Fruit fly (Drosophila melanogaster): ENCODE measurements around the gene Prx5.

Gene Prx5

DNA sequence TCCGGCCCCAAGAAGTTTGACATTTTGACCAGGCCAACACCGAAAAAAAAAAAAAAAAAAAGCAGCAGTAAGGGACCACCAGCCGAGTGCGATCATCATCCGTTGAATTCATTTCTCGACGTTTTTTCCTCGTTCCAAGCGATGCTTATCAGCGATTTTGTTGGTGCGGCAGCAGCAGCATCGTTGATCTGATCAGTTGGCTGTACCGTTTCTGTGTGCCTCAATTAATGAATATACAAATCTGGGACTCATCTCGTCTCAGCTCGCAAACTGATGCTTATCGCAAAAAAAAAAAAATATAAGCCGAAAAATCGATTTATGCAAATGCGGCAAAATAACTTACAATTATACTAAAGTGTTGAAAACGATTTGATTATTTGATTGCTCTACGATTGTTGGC, 22.2 kb downstream of the Prx5 start:
- TF ChIP-seq ovo (GFP tag; optimal IDR thresholded peaks at IDR 0.05) (no peak), CG7045 (GFP tag; optimal IDR thresholded peaks at IDR 0.05) (no peak), tj (GFP tag; optimal IDR thresholded peaks at IDR 0.05) (no peak), CG11617 (GFP tag; optimal IDR thresholded peaks at IDR 0.05) (no peak), Mnt (GFP tag; optimal IDR thresholded peaks at IDR 0.05) (no peak), CG33017 (tag; optimal IDR thresholded peaks at IDR 0.05) (no peak), toe (GFP tag; optimal IDR thresholded peaks at IDR 0.05) (no peak), bab1 (GFP tag; optimal IDR thresholded peaks at IDR 0.05) (no peak), cic (GFP tag; optimal IDR thresholded peaks at IDR 0.05) (no peak)

DNA sequence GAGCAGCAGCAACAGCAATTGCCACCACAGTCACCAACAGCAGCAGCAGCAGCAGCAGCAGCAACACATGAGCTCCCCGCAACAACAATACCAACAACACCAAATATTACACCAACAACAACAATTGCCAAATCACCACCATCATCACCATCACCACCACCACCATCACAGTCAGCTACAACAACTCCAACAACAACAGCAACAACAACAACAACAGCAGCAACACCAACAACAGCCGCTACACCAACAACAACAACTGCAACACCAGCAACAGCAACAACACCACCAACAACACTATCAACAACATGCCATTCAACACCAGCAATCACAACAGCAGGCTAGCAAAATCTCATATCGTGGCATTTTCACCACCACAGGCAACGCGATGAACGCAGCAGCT, 36.4 kb downstream of the Prx5 start:
- no peak for TF ChIP-seq CG14711 (tag; optimal IDR thresholded peaks at IDR 0.05)
- no peak for TF ChIP-seq pad (GFP tag; optimal IDR thresholded peaks at IDR 0.05)
- no peak for TF ChIP-seq bab1 (GFP tag; optimal IDR thresholded peaks at IDR 0.05)
- no peak for TF ChIP-seq Clk (GFP tag; optimal IDR thresholded peaks at IDR 0.05)
- no peak for TF ChIP-seq tj (GFP tag; optimal IDR thresholded peaks at IDR 0.05)
- TF ChIP-seq CG1620 (GFP tag; optimal IDR thresholded peaks at IDR 0.05) = no peak
- no peak for TF ChIP-seq CG5204 (GFP tag; optimal IDR thresholded peaks at IDR 0.05)
- TF ChIP-seq ovo (GFP tag; optimal IDR thresholded peaks at IDR 0.05) = no peak
- TF ChIP-seq CG33017 (tag; optimal IDR thresholded peaks at IDR 0.05) = no peak
- no peak for TF ChIP-seq CG12768 (GFP tag; optimal IDR thresholded peaks at IDR 0.05)
- TF ChIP-seq CG7045 (GFP tag; optimal IDR thresholded peaks at IDR 0.05) = no peak
- TF ChIP-seq kay (GFP tag; ENCODE audit: borderline replicate concordance) = no peak
- TF ChIP-seq CG7101 (tag; optimal IDR thresholded peaks at IDR 0.05) = no peak
- TF ChIP-seq Hr96 (GFP tag; optimal IDR thresholded peaks at IDR 0.05) = no peak
- TF ChIP-seq Mnt (GFP tag; optimal IDR thresholded peaks at IDR 0.05) = no peak
- TF ChIP-seq cnc (optimal IDR thresholded peaks at IDR 0.05) = no peak

DNA sequence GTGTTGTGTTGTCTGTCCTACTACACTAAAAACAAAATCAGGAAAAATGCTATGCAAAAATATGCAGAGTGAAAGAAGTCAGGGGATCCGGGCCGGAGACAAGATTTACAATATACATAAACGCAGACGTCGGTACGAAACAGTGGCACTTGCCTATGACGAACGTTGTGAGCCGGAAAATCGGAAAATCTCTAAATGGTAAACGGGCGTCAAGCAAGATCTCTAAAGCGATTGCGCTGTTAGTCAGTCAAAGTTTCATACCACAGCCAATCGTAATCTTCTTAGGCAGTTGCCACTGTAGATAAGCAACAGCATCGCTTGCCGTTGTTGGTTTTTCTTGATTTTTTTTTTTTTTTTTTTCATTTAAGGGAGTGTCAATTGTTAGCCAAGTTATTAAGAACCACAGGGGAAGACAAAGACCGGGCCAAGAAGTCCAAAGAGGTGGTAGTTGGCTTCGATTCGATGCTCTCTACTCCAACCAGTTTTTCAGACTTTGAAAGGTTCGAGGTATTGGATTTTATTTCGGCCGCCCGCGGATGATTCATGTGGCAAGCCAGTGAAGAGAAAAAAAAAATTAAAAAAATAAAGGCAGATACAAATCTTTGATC, 41.9 kb downstream of the Prx5 start:
- TF ChIP-seq tj (GFP tag; optimal IDR thresholded peaks at IDR 0.05) (no peak), Hr96 (GFP tag; optimal IDR thresholded peaks at IDR 0.05) (peak; percentile 51), CG7045 (GFP tag; optimal IDR thresholded peaks at IDR 0.05) (peak; percentile 36)

DNA sequence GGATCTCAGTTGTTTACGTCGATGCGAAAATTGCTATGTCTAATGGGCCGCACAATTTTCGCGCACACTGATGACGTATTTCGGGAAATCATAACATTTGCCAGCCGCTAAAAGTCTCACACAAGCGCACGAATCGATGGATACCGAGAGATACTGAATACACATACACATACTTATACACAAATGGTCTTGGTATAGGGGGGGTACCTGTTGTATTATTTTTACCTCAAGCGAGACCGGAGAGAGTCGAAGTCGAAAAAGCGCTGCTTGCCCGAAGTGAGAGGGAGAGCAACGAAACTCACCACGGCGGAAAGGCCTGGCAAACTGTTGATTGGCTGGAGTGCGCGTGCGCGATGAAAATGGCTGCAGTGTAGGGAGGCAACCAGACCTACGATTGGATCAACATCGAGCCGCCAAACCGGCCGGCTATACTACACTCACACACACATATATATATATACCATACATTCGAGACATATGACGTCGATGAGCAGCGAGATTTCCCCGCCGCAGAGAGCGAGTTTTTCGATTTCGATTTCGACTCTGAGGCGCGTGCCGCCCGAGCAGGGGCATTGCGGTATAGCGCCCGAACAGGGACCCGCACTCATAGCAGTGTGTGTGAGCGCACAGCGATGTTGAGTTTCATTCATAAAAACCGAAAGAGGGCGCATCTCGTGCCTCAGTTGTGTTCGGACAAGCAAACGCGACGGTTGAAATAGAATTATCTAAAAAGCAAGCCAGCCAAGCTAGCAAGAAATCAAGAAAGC, 45.5 kb downstream of the Prx5 start:
- TF ChIP-seq CG5204 (GFP tag; optimal IDR thresholded peaks at IDR 0.05) (peak; percentile 2), bab1 (GFP tag; optimal IDR thresholded peaks at IDR 0.05) (no peak), cic (GFP tag; optimal IDR thresholded peaks at IDR 0.05) (peak; percentile 83), pad (GFP tag; optimal IDR thresholded peaks at IDR 0.05) (peak; percentile 99)

DNA sequence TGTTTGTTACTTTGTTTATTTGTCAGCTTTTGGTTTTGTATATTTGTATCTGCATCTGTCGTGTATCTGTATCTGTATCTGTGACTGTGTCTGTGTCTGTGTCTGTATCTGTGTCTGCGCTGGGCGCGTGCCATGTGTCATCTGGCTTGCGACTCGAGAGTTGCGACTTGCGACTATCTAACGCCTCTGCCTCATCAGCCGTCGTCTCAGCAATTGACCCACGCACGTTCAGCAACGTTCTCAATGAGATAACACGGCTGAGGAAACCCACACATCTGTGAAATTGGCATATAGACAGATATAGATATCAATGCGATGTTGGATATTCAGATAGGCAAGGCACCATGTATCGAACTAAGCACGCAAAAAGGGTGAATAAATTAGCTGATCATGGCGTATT, 48.4 kb downstream of the Prx5 start:
- TF ChIP-seq Mnt (GFP tag; optimal IDR thresholded peaks at IDR 0.05) = no peak
- TF ChIP-seq CG11617 (GFP tag; optimal IDR thresholded peaks at IDR 0.05) = no peak
- TF ChIP-seq toe (GFP tag; optimal IDR thresholded peaks at IDR 0.05) = no peak
- TF ChIP-seq CG5204 (GFP tag; optimal IDR thresholded peaks at IDR 0.05) = no peak
- TF ChIP-seq Crg-1 (GFP tag; optimal IDR thresholded peaks at IDR 0.05) = no peak
- TF ChIP-seq pad (GFP tag; optimal IDR thresholded peaks at IDR 0.05) = no peak
- no peak for TF ChIP-seq CG14711 (tag; optimal IDR thresholded peaks at IDR 0.05)
- TF ChIP-seq bab1 (GFP tag; optimal IDR thresholded peaks at IDR 0.05) = no peak
- no peak for TF ChIP-seq CG1620 (GFP tag; optimal IDR thresholded peaks at IDR 0.05)
- no peak for TF ChIP-seq Clk (GFP tag; optimal IDR thresholded peaks at IDR 0.05)
- TF ChIP-seq kay (GFP tag; ENCODE audit: borderline replicate concordance) = no peak
- no peak for TF ChIP-seq Hr96 (GFP tag; optimal IDR thresholded peaks at IDR 0.05)
- TF ChIP-seq cnc (optimal IDR thresholded peaks at IDR 0.05) = no peak
- no peak for TF ChIP-seq CG12768 (GFP tag; optimal IDR thresholded peaks at IDR 0.05)
- no peak for TF ChIP-seq CG33017 (tag; optimal IDR thresholded peaks at IDR 0.05)
- no peak for TF ChIP-seq CG7101 (tag; optimal IDR thresholded peaks at IDR 0.05)
- no peak for TF ChIP-seq cic (GFP tag; optimal IDR thresholded peaks at IDR 0.05)
- no peak for TF ChIP-seq tj (GFP tag; optimal IDR thresholded peaks at IDR 0.05)
- no peak for TF ChIP-seq ovo (GFP tag; optimal IDR thresholded peaks at IDR 0.05)

DNA sequence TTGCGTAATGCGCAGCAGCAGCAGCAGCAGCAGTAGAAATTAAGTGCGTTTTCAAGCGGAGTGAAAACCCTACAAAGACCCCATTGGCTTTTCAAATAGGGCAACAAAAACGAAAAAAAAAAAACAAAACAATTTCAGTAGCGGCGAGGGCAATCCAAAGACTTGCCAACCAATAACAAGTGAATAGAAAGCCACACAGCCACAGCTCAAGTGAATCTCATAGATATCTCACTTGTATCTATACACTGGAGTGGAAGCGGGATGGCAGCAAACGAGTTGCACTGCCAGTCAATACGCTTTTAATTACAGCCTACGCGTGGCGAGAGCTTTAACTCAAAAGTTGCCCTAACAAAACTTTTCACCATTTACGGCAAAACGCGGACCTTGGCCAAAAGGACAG, 48.8 kb downstream of the Prx5 start:
- TF ChIP-seq Clk (GFP tag; optimal IDR thresholded peaks at IDR 0.05) (no peak), kay (GFP tag; ENCODE audit: borderline replicate concordance) (no peak)

DNA sequence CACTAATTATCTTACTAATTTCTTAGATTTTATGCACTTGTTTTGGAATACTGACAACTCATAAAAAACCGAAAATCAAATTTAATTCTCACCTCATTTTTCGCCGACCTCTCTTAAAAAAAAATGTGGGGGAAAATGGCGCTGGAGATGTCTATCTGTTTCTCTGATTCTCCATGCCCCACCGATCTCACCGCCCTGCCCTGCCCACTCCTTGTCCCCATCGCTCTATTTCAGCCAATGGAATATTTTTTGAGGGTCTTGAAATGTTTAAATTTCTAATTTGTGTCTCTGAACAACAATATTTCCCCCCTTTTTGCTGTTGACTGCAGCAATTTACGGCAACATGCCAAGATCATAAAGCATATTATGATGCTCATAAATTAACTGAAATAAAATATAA, 49.5 kb downstream of the Prx5 start:
- TF ChIP-seq CG33017 (tag; optimal IDR thresholded peaks at IDR 0.05) (no peak), bab1 (GFP tag; optimal IDR thresholded peaks at IDR 0.05) (no peak), kay (GFP tag; ENCODE audit: borderline replicate concordance) (no peak), Mnt (GFP tag; optimal IDR thresholded peaks at IDR 0.05) (no peak), CG14711 (tag; optimal IDR thresholded peaks at IDR 0.05) (no peak), ovo (GFP tag; optimal IDR thresholded peaks at IDR 0.05) (no peak), Hr96 (GFP tag; optimal IDR thresholded peaks at IDR 0.05) (no peak)

All from whole organism, adult.